Worm (Caenorhabditis elegans) whole organism, L1 larva: ENCODE measurements around the gene T21D12.14.

ENCODE experiments used
- C04F5.9 ChIP-seq: sonication (generic microtip); optimal IDR thresholded peaks from 2 replicates; lab custom pipeline; 2016; ENCODE audit warnings: missing genetic modification characterization, missing compliant biosample characterization
- F16B12.6 ChIP-seq: fragments of 150-350 bp; optimal IDR thresholded peaks from 2 replicates; lab custom pipeline; 2014; ENCODE audit warnings: missing biosample characterization, missing genetic modification characterization
- aha-1 ChIP-seq: fragments of 150-350 bp; optimal IDR thresholded peaks from 2 replicates; lab custom pipeline; 2014; ENCODE audit warnings: missing biosample characterization, missing genetic modification characterization
- dpl-1 ChIP-seq, 3 experiments: fragments of 150-350 bp in 2 of 3; sonication (generic microtip) in 1 of 3; optimal IDR thresholded peaks; 2 replicates each; lab custom pipeline; 2014 to 2017; ENCODE audit warnings: missing biosample characterization in 3 of 3, missing genetic modification characterization in 3 of 3, missing genetic modification reagents in 3 of 3
- isw-1 ChIP-seq: fragments of 200-800 bp; sonication (Bioruptor generic); IDR thresholded peaks from 2 replicates; pipeline ENCODE4 v1.3.6; 2022; ENCODE audit warnings: missing genetic modification characterization, missing compliant biosample characterization
- jun-1 ChIP-seq: fragments of 150-350 bp; optimal IDR thresholded peaks from 2 replicates; lab custom pipeline; 2014; ENCODE audit warnings: missing biosample characterization, missing genetic modification reagents, missing genetic modification characterization
- lin-14 ChIP-seq: fragments of 200-800 bp; sonication (Bioruptor generic); optimal IDR thresholded peaks from 2 replicates; lab custom pipeline; 2018; ENCODE audit warnings: mild to moderate bottlenecking, missing genetic modification characterization, moderate library complexity, missing compliant biosample characterization
- lsy-2 ChIP-seq, 2 experiments: fragments of 150-350 bp; optimal IDR thresholded peaks; 2 replicates each; lab custom pipeline; 2014; ENCODE audit warnings: missing biosample characterization in 2 of 2, missing genetic modification characterization in 2 of 2
- mep-1 ChIP-seq: fragments of 150-350 bp; optimal IDR thresholded peaks from 2 replicates; lab custom pipeline; 2014; ENCODE audit warnings: missing biosample characterization, missing genetic modification characterization
- nhr-12 ChIP-seq: sonication (generic microtip); optimal IDR thresholded peaks from 2 replicates; lab custom pipeline; 2017; ENCODE audit warnings: missing biosample characterization, missing genetic modification characterization
- nhr-19 ChIP-seq: fragments of 200-800 bp; sonication (Bioruptor generic); conservative IDR thresholded peaks from 2 replicates; pipeline ENCODE4 v1.3.6; 2022; ENCODE audit warnings: missing genetic modification characterization, missing compliant biosample characterization
- nhr-20 ChIP-seq: sonication (generic microtip); optimal IDR thresholded peaks from 2 replicates; lab custom pipeline; 2016; ENCODE audit warnings: mild to moderate bottlenecking, missing genetic modification characterization, missing compliant biosample characterization
- nhr-28 ChIP-seq: fragments of 150-350 bp; optimal IDR thresholded peaks from 2 replicates; lab custom pipeline; 2014; ENCODE audit warnings: missing biosample characterization, missing genetic modification characterization
- nhr-47 ChIP-seq: sonication (generic microtip); optimal IDR thresholded peaks from 2 replicates; lab custom pipeline; 2016; ENCODE audit warnings: mild to moderate bottlenecking, missing genetic modification characterization, moderate library complexity, missing compliant biosample characterization
- nhr-77 ChIP-seq: fragments of 150-350 bp; optimal IDR thresholded peaks from 2 replicates; lab custom pipeline; 2014; ENCODE audit warnings: missing biosample characterization, missing genetic modification characterization
- nhr-90 ChIP-seq: sonication (generic microtip); optimal IDR thresholded peaks from 2 replicates; lab custom pipeline; 2016; ENCODE audit warnings: mild to moderate bottlenecking, missing genetic modification characterization, missing compliant biosample characterization; ENCODE audit not compliant: poor library complexity
- rnt-1 ChIP-seq: sonication (generic microtip); optimal IDR thresholded peaks from 2 replicates; lab custom pipeline; 2016; ENCODE audit warnings: mild to moderate bottlenecking, missing genetic modification characterization, moderate library complexity, missing compliant biosample characterization
- sox-4 ChIP-seq: sonication (generic microtip); optimal IDR thresholded peaks from 2 replicates; lab custom pipeline; 2016; ENCODE audit warnings: missing genetic modification characterization, missing compliant biosample characterization
- tlp-1 ChIP-seq: fragments of 150-350 bp; optimal IDR thresholded peaks from 2 replicates; lab custom pipeline; 2014; ENCODE audit warnings: missing biosample characterization, missing genetic modification characterization
- unc-98 ChIP-seq: fragments of 200-800 bp; sonication (Bioruptor generic); IDR thresholded peaks from 2 replicates; pipeline ENCODE4 v1.3.6; 2022; ENCODE audit warnings: missing genetic modification characterization, missing compliant biosample characterization
- vab-15 ChIP-seq: sonication (generic microtip); optimal IDR thresholded peaks from 2 replicates; lab custom pipeline; 2017; ENCODE audit warnings: missing genotype, mild to moderate bottlenecking, missing genetic modification characterization, missing compliant biosample characterization

Gene T21D12.14

ce11 chrIV:240257-240754 lies 47.6 kb downstream of the T21D12.14 start, which contains the start of the genes fnta-1 and cogc-8 (continued):
- peak; percentile 50 for TF ChIP-seq rnt-1 (tag; lab: Kevin White, UChicago)
- no peak for TF ChIP-seq jun-1 (tag; lab: Kevin White, UChicago)
- peak; percentile 50 for TF ChIP-seq C04F5.9 (tag; lab: Kevin White, UChicago)
- peak; percentile 8; the same call in 1 of the 2 replicates for TF ChIP-seq isw-1 (GFP tag; lab: Robert Waterston, UW)
- no peak for TF ChIP-seq vab-15 (tag; lab: Kevin White, UChicago)
- TF ChIP-seq dpl-1 (GFP tag; optimal IDR thresholded peaks at IDR 0.05; lab: Kevin White, UChicago) = peak; percentile 51 to 74 (median 72)
- no peak for TF ChIP-seq lin-14 (GFP tag; lab: Kevin White, UChicago)
- TF ChIP-seq unc-98 = no peak
- TF ChIP-seq nhr-90 = peak; percentile 19
- no peak for TF ChIP-seq tlp-1 (tag; lab: Kevin White, UChicago)
- TF ChIP-seq F16B12.6 = peak; percentile 95
- TF ChIP-seq nhr-28 (tag; lab: Kevin White, UChicago) = no peak
- TF ChIP-seq lsy-2 (tag; optimal IDR thresholded peaks at IDR 0.05; lab: Kevin White, UChicago) = peak; percentile 59 to 71
- no peak for TF ChIP-seq nhr-12
- no peak for TF ChIP-seq aha-1
- peak; percentile 71 for TF ChIP-seq nhr-47

- TF ChIP-seq sox-4 (tag; lab: Kevin White, UChicago) (no peak), nhr-77 (no peak), nhr-20 (tag; lab: Kevin White, UChicago) (no peak), nhr-19 (no peak), mep-1 (no peak)
Measured at ce11 chrIV:237350-237749, 50.6 kb downstream of the T21D12.14 start, which contains the start of gene ints-13. ints-13 (minus strand) TSS chrIV:237450.
